Fruit fly (Drosophila melanogaster): Measurements from ENCODE around the gene lin-52.

lin-52 gene

dm6 chrX:5715455-5716227 is 39.1 kb downstream of the lin-52 start:
- TF ChIP-seq Crg-1 (GFP tag; optimal IDR thresholded peaks at IDR 0.05) = no peak
- TF ChIP-seq cic (GFP tag; optimal IDR thresholded peaks at IDR 0.05) = no peak
- no peak for TF ChIP-seq toe (GFP tag; optimal IDR thresholded peaks at IDR 0.05)
- peak; percentile 23 for TF ChIP-seq CG33017 (tag; optimal IDR thresholded peaks at IDR 0.05)
- no peak for TF ChIP-seq CG7045 (GFP tag; optimal IDR thresholded peaks at IDR 0.05)
- TF ChIP-seq tj (GFP tag; optimal IDR thresholded peaks at IDR 0.05) = no peak
- no peak for TF ChIP-seq pad (GFP tag; optimal IDR thresholded peaks at IDR 0.05)
- peak; percentile 12 for TF ChIP-seq CG7101 (tag; optimal IDR thresholded peaks at IDR 0.05)
- TF ChIP-seq bab1 (GFP tag; optimal IDR thresholded peaks at IDR 0.05) = no peak
- TF ChIP-seq CG11617 (GFP tag; optimal IDR thresholded peaks at IDR 0.05) = peak; percentile 47
- no peak for TF ChIP-seq Clk (GFP tag; optimal IDR thresholded peaks at IDR 0.05)
- TF ChIP-seq CG12768 (GFP tag; optimal IDR thresholded peaks at IDR 0.05) = no peak
- peak; percentile 23 for TF ChIP-seq ovo (GFP tag; optimal IDR thresholded peaks at IDR 0.05)
- TF ChIP-seq cnc (optimal IDR thresholded peaks at IDR 0.05) = no peak
- TF ChIP-seq CG1620 (GFP tag; optimal IDR thresholded peaks at IDR 0.05) = no peak
- TF ChIP-seq Mnt (GFP tag; optimal IDR thresholded peaks at IDR 0.05) = no peak
- TF ChIP-seq CG5204 (GFP tag; optimal IDR thresholded peaks at IDR 0.05) = no peak
- no peak for TF ChIP-seq CG14711 (tag; optimal IDR thresholded peaks at IDR 0.05)
- no peak for TF ChIP-seq kay (GFP tag; ENCODE audit: borderline replicate concordance)
- no peak for TF ChIP-seq Hr96 (GFP tag; optimal IDR thresholded peaks at IDR 0.05)

dm6 chrX:5714786-5715185 is 40.0 kb downstream of the lin-52 start:
- TF ChIP-seq cnc (optimal IDR thresholded peaks at IDR 0.05) = no peak
- no peak for TF ChIP-seq Hr96 (GFP tag; optimal IDR thresholded peaks at IDR 0.05)
- TF ChIP-seq tj (GFP tag; optimal IDR thresholded peaks at IDR 0.05) = no peak
- no peak for TF ChIP-seq cic (GFP tag; optimal IDR thresholded peaks at IDR 0.05)
- TF ChIP-seq kay (GFP tag; ENCODE audit: borderline replicate concordance) = no peak
- TF ChIP-seq CG33017 (tag; optimal IDR thresholded peaks at IDR 0.05) = no peak
- TF ChIP-seq Clk (GFP tag; optimal IDR thresholded peaks at IDR 0.05) = no peak
- TF ChIP-seq ovo (GFP tag; optimal IDR thresholded peaks at IDR 0.05) = no peak
- TF ChIP-seq CG7045 (GFP tag; optimal IDR thresholded peaks at IDR 0.05) = no peak
- TF ChIP-seq pad (GFP tag; optimal IDR thresholded peaks at IDR 0.05) = no peak
- no peak for TF ChIP-seq Mnt (GFP tag; optimal IDR thresholded peaks at IDR 0.05)
- no peak for TF ChIP-seq toe (GFP tag; optimal IDR thresholded peaks at IDR 0.05)
- TF ChIP-seq bab1 (GFP tag; optimal IDR thresholded peaks at IDR 0.05) = no peak
- no peak for TF ChIP-seq CG14711 (tag; optimal IDR thresholded peaks at IDR 0.05)
- no peak for TF ChIP-seq CG7101 (tag; optimal IDR thresholded peaks at IDR 0.05)
- TF ChIP-seq CG12768 (GFP tag; optimal IDR thresholded peaks at IDR 0.05) = no peak
- TF ChIP-seq CG5204 (GFP tag; optimal IDR thresholded peaks at IDR 0.05) = no peak
- TF ChIP-seq CG11617 (GFP tag; optimal IDR thresholded peaks at IDR 0.05) = no peak
- no peak for TF ChIP-seq Crg-1 (GFP tag; optimal IDR thresholded peaks at IDR 0.05)

dm6 chrX:5712966-5713365 is 41.8 kb downstream of the lin-52 start:
- TF ChIP-seq CG1620 (GFP tag; optimal IDR thresholded peaks at IDR 0.05) (no peak), pad (GFP tag; optimal IDR thresholded peaks at IDR 0.05) (no peak), CG12768 (GFP tag; optimal IDR thresholded peaks at IDR 0.05) (no peak), bab1 (GFP tag; optimal IDR thresholded peaks at IDR 0.05) (no peak), CG5204 (GFP tag; optimal IDR thresholded peaks at IDR 0.05) (no peak), CG14711 (tag; optimal IDR thresholded peaks at IDR 0.05) (no peak), tj (GFP tag; optimal IDR thresholded peaks at IDR 0.05) (no peak), CG33017 (tag; optimal IDR thresholded peaks at IDR 0.05) (no peak), cic (GFP tag; optimal IDR thresholded peaks at IDR 0.05) (no peak), CG7101 (tag; optimal IDR thresholded peaks at IDR 0.05) (no peak), Crg-1 (GFP tag; optimal IDR thresholded peaks at IDR 0.05) (no peak), CG11617 (GFP tag; optimal IDR thresholded peaks at IDR 0.05) (no peak), kay (GFP tag; ENCODE audit: borderline replicate concordance) (no peak), CG7045 (GFP tag; optimal IDR thresholded peaks at IDR 0.05) (no peak), Clk (GFP tag; optimal IDR thresholded peaks at IDR 0.05) (no peak)

dm6 chrX:5705899-5706312 is 48.9 kb downstream of the lin-52 start:
- TF ChIP-seq ovo (GFP tag; optimal IDR thresholded peaks at IDR 0.05) = no peak
- peak; percentile 32 for TF ChIP-seq pad (GFP tag; optimal IDR thresholded peaks at IDR 0.05)
- TF ChIP-seq cnc (optimal IDR thresholded peaks at IDR 0.05) = no peak
- TF ChIP-seq CG7045 (GFP tag; optimal IDR thresholded peaks at IDR 0.05) = peak; percentile 64
- peak; percentile 51 for TF ChIP-seq CG5204 (GFP tag; optimal IDR thresholded peaks at IDR 0.05)
- no peak for TF ChIP-seq bab1 (GFP tag; optimal IDR thresholded peaks at IDR 0.05)
- TF ChIP-seq cic (GFP tag; optimal IDR thresholded peaks at IDR 0.05) = peak; percentile 33
- peak; percentile 8 for TF ChIP-seq Clk (GFP tag; optimal IDR thresholded peaks at IDR 0.05)
- peak; percentile 72 for TF ChIP-seq CG7101 (tag; optimal IDR thresholded peaks at IDR 0.05)
- TF ChIP-seq Crg-1 (GFP tag; optimal IDR thresholded peaks at IDR 0.05) = no peak
- TF ChIP-seq toe (GFP tag; optimal IDR thresholded peaks at IDR 0.05) = peak; percentile 34
- TF ChIP-seq CG14711 (tag; optimal IDR thresholded peaks at IDR 0.05) = peak; percentile 71
- peak; percentile 33 for TF ChIP-seq CG1620 (GFP tag; optimal IDR thresholded peaks at IDR 0.05)
- TF ChIP-seq Mnt (GFP tag; optimal IDR thresholded peaks at IDR 0.05) = peak; percentile 39
- TF ChIP-seq tj (GFP tag; optimal IDR thresholded peaks at IDR 0.05) = peak; percentile 30
- TF ChIP-seq CG33017 (tag; optimal IDR thresholded peaks at IDR 0.05) = peak; percentile 74
- TF ChIP-seq CG11617 (GFP tag; optimal IDR thresholded peaks at IDR 0.05) = peak; percentile 38
- peak; percentile 66 for TF ChIP-seq CG12768 (GFP tag; optimal IDR thresholded peaks at IDR 0.05)
- TF ChIP-seq Hr96 (GFP tag; optimal IDR thresholded peaks at IDR 0.05) = peak; percentile 50
- TF ChIP-seq kay (GFP tag; ENCODE audit: borderline replicate concordance) = peak; percentile 29

dm6 chrX:5705097-5705496 is 49.7 kb downstream of the lin-52 start:
- no peak for TF ChIP-seq CG14711 (tag; optimal IDR thresholded peaks at IDR 0.05)
- no peak for TF ChIP-seq CG7101 (tag; optimal IDR thresholded peaks at IDR 0.05)
- no peak for TF ChIP-seq CG33017 (tag; optimal IDR thresholded peaks at IDR 0.05)
- no peak for TF ChIP-seq bab1 (GFP tag; optimal IDR thresholded peaks at IDR 0.05)
- no peak for TF ChIP-seq cnc (optimal IDR thresholded peaks at IDR 0.05)
- no peak for TF ChIP-seq CG1620 (GFP tag; optimal IDR thresholded peaks at IDR 0.05)
- no peak for TF ChIP-seq CG11617 (GFP tag; optimal IDR thresholded peaks at IDR 0.05)
- TF ChIP-seq Hr96 (GFP tag; optimal IDR thresholded peaks at IDR 0.05) = no peak
- TF ChIP-seq Mnt (GFP tag; optimal IDR thresholded peaks at IDR 0.05) = no peak
- TF ChIP-seq kay (GFP tag; ENCODE audit: borderline replicate concordance) = no peak
- no peak for TF ChIP-seq tj (GFP tag; optimal IDR thresholded peaks at IDR 0.05)
- no peak for TF ChIP-seq Clk (GFP tag; optimal IDR thresholded peaks at IDR 0.05)
- TF ChIP-seq ovo (GFP tag; optimal IDR thresholded peaks at IDR 0.05) = no peak
- no peak for TF ChIP-seq Crg-1 (GFP tag; optimal IDR thresholded peaks at IDR 0.05)
- TF ChIP-seq cic (GFP tag; optimal IDR thresholded peaks at IDR 0.05) = no peak
- TF ChIP-seq CG7045 (GFP tag; optimal IDR thresholded peaks at IDR 0.05) = no peak
- TF ChIP-seq CG12768 (GFP tag; optimal IDR thresholded peaks at IDR 0.05) = no peak

Data from whole organism, adult.